Worm (Caenorhabditis elegans) whole organism, L2 larva: ENCODE results near the gene scl-9.

Source experiments
- ceh-82 ChIP-seq: fragments of 150-350 bp; optimal IDR thresholded peaks from 2 replicates; lab custom pipeline; 2014; ENCODE audit warnings: missing biosample characterization, missing genetic modification characterization
- elt-3 ChIP-seq: sonication (generic microtip); optimal IDR thresholded peaks from 2 replicates; lab custom pipeline; 2017; ENCODE audit warnings: missing biosample characterization, missing genetic modification characterization
- lin-13 ChIP-seq: fragments of 150-350 bp; optimal IDR thresholded peaks from 2 replicates; lab custom pipeline; 2014; ENCODE audit warnings: missing biosample characterization, missing genetic modification reagents, missing genetic modification characterization
- nhr-21 ChIP-seq: fragments of 150-350 bp; optimal IDR thresholded peaks from 2 replicates; lab custom pipeline; 2014; ENCODE audit warnings: missing biosample characterization, missing genetic modification characterization
- sma-9 ChIP-seq, 2 experiments: fragments of 150-350 bp in 1 of 2; sonication (generic microtip) in 1 of 2; optimal IDR thresholded peaks; 2 replicates each; lab custom pipeline; 2014 to 2016; ENCODE audit warnings: missing genetic modification characterization in 2 of 2, mild to moderate bottlenecking in 1 of 2, missing biosample characterization in 1 of 2, missing compliant biosample characterization in 1 of 2, missing genetic modification reagents in 1 of 2, moderate library complexity in 1 of 2
- ztf-4 ChIP-seq: fragments of 150-350 bp; optimal IDR thresholded peaks from 2 replicates; lab custom pipeline; 2014; ENCODE audit warnings: missing biosample characterization, missing genetic modification characterization

DNA sequence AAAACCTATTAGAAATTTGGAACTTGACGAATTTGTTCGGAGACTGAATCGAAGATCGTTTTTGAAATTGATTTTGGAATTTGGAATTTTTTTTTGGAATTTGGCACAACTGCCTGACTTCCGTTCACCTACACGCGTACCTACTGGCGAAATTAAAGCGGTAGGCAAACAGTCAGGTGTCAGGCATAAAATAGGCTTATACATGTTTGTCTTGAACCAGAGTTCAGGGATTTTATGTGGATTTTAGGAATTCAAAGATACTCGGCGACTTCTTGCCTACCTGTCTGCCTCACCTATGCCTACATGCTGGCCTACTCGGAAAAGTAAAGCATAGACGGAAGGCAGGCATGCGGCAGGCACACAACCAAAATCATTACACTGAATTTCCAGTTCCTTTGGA is 31.4 kb downstream of the scl-9 start:
- TF ChIP-seq lin-13 (GFP tag; lab: Kevin White, UChicago): no peak
- no peak for TF ChIP-seq ztf-4 (tag; lab: Kevin White, UChicago)
- TF ChIP-seq nhr-21 (tag; lab: Kevin White, UChicago): no peak
- TF ChIP-seq elt-3: no peak
- TF ChIP-seq ceh-82 (tag; lab: Kevin White, UChicago): no peak
- no peak for TF ChIP-seq sma-9 (GFP tag; optimal IDR thresholded peaks at IDR 0.05; lab: Kevin White, UChicago)
- no peak for TF ChIP-seq sma-9 (tag; optimal IDR thresholded peaks at IDR 0.05; lab: Kevin White, UChicago)
